Worm (Caenorhabditis elegans): ENCODE measurements around the gene Y55F3BR.10.
A peak's percentile ranks its signal among the peaks of the same experiment; 100 is the strongest.

Gene Y55F3BR.10

ce11 chrIV:831796-832486 lies at the start of gene Y55F3BR.10, which contains the start of gene madf-1:
Gene Y55F3BR.10, plus strand, starts transcription at chrIV:832436.
Gene madf-1, minus strand, starts transcription at chrIV:831896.
- TF ChIP-seq tlf-1 (GFP tag; optimal IDR thresholded peaks at IDR 0.05): no peak
- no peak for TF ChIP-seq B0336.3 (GFP tag; IDR thresholded peaks at IDR 0.05)
- no peak for TF ChIP-seq F33H1.4 (GFP tag; IDR thresholded peaks at IDR 0.05)
- no peak for TF ChIP-seq ceh-91 (GFP tag; IDR thresholded peaks at IDR 0.05)
- no peak for TF ChIP-seq madf-3 (GFP tag; IDR thresholded peaks at IDR 0.05)
- no peak for TF ChIP-seq ztf-25 (GFP tag; IDR thresholded peaks at IDR 0.05)
- TF ChIP-seq dpff-1 (tag; optimal IDR thresholded peaks at IDR 0.05): no peak

DNA sequence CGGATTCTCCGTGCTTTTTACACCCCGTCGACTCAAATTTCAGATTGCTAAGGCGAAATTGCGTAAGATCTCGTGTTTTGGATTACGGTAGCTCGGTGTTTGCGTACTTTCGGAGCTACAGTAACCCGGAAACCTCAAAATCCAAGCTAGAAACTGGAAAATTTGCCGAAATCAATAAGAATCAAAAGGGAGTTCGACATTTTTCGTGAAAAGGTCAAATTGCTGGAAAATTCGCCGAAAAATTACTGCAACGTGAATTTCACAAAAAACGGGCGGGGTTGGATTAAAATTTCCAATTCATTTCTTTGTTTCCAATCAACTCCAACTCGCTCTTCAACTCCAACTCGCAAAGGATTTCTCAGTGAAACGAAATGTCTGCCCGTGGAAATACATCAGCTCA lies 44.5 kb upstream of the Y55F3BR.10 start, which contains the start of gene F56B3.6:
F56B3.6 (plus strand) TSS at position 301 of the 400 bp plus-strand sequence.
- no peak for TF ChIP-seq madf-8 (GFP tag; conservative IDR thresholded peaks at IDR 0.05)
- no peak for TF ChIP-seq F49E8.2 (tag; optimal IDR thresholded peaks at IDR 0.05; ENCODE audit: insufficient read depth)
- no peak for TF ChIP-seq madf-3 (GFP tag; IDR thresholded peaks at IDR 0.05)
- TF ChIP-seq Y56A3A.18 (GFP tag; IDR thresholded peaks at IDR 0.05): no peak
- TF ChIP-seq C17E4.6 (GFP tag; IDR thresholded peaks at IDR 0.05): no peak
- no peak for TF ChIP-seq efl-1 (GFP tag; optimal IDR thresholded peaks at IDR 0.05)
- no peak for TF ChIP-seq ztf-18 (tag; optimal IDR thresholded peaks at IDR 0.05)
- TF ChIP-seq K12H6.12 (tag; optimal IDR thresholded peaks at IDR 0.05): no peak
- TF ChIP-seq lsl-1 (GFP tag; optimal IDR thresholded peaks at IDR 0.05): no peak
- TF ChIP-seq F22D6.2 (tag; optimal IDR thresholded peaks at IDR 0.05): no peak
- no peak for TF ChIP-seq unc-130 (GFP tag; optimal IDR thresholded peaks at IDR 0.05)
- TF ChIP-seq nhr-80 (tag; optimal IDR thresholded peaks at IDR 0.05): no peak
- no peak for TF ChIP-seq F57C9.4 (tag; optimal IDR thresholded peaks at IDR 0.05)
- no peak for TF ChIP-seq him-1 (tag; optimal IDR thresholded peaks at IDR 0.05)

DNA sequence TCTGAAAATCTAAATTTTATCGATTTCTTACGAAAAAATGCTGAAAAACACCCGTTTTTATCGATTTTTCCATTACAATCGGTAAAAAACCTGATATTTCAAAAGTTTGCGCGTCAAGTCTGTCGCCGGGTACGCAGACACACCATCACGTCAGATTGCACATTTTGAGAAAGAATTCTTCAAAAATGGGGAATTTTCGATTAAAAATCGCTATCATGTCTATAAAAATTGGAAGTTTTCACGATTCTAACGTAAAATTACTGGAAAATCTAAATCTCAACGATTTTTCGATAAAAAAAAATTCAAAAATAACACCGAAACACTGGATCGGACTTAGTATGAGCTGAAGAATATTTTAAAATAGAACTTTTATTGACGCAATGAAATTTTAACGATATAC lies 38.0 kb upstream of the Y55F3BR.10 start, which contains the start of gene F56B3.4:
F56B3.4 (minus strand) TSS at position 1 of the 400 bp plus-strand sequence.
- TF ChIP-seq snpc-4 (GFP tag; optimal IDR thresholded peaks at IDR 0.05) (peak; percentile 22), snpc-4 (tag; optimal IDR thresholded peaks at IDR 0.05) (no peak), K12H6.12 (tag; optimal IDR thresholded peaks at IDR 0.05) (no peak), F23B12.7 (tag; optimal IDR thresholded peaks at IDR 0.05; ENCODE audit: insufficient read depth) (no peak), snpc-1.3 (tag; optimal IDR thresholded peaks at IDR 0.05; ENCODE audit: insufficient read depth) (peak; percentile 57), fkh-3 (tag; optimal IDR thresholded peaks at IDR 0.05) (no peak), cebp-1 (GFP tag; IDR thresholded peaks at IDR 0.05) (no peak), cebp-1 (tag; optimal IDR thresholded peaks at IDR 0.05) (no peak), lir-1 (GFP tag; conservative IDR thresholded peaks at IDR 0.05) (no peak), D2030.7 (GFP tag; IDR thresholded peaks at IDR 0.05) (peak; percentile 17; the same call in 1 of the 2 replicates), nfya-1 (tag; optimal IDR thresholded peaks at IDR 0.05; ENCODE audit: borderline replicate concordance, insufficient read depth) (no peak), lin-54 (GFP tag; optimal IDR thresholded peaks at IDR 0.05) (peak; percentile 8), snpc-3.4 (tag; optimal IDR thresholded peaks at IDR 0.05) (peak; percentile 32), hrde-1 (tag; optimal IDR thresholded peaks at IDR 0.05; ENCODE audit: borderline replicate concordance) (peak; percentile 15), ZK185.1 (tag; optimal IDR thresholded peaks at IDR 0.05; ENCODE audit: poor library complexity, severe bottlenecking) (no peak), F10E7.11 (tag; optimal IDR thresholded peaks at IDR 0.05) (no peak), mes-4 (tag; optimal IDR thresholded peaks at IDR 0.05) (no peak), unc-62 (GFP tag; optimal IDR thresholded peaks at IDR 0.05) (no peak), lsl-1 (GFP tag; optimal IDR thresholded peaks at IDR 0.05) (peak; percentile 16), madf-6 (GFP tag; IDR thresholded peaks at IDR 0.05) (peak; percentile 43; the same call in 1 of the 2 replicates)
